Fruit fly (Drosophila melanogaster) whole organism, embryonic: ENCODE measurements around the gene CRIF.

Experiments
- CG10267 ChIP-seq: fragments of 200-800 bp; sonication (Bioruptor generic); optimal IDR thresholded peaks from 2 replicates; lab custom pipeline; 2018; ENCODE audit warnings: missing biosample characterization, mild to moderate bottlenecking, missing genetic modification characterization, moderate library complexity
- CG12071 ChIP-seq: fragments of 200-800 bp; sonication (Bioruptor generic); optimal IDR thresholded peaks from 3 replicates; lab custom pipeline; 2018; ENCODE audit warnings: missing biosample characterization, mild to moderate bottlenecking, missing genetic modification characterization
- CG12104 ChIP-seq: fragments of 200-800 bp; sonication (Bioruptor generic); optimal IDR thresholded peaks from 3 replicates; lab custom pipeline; 2016; ENCODE audit warnings: missing biosample characterization, missing genetic modification characterization
- CG12769 ChIP-seq: fragments of 200-800 bp; sonication (Bioruptor generic); optimal IDR thresholded peaks from 2 replicates; lab custom pipeline; 2019; ENCODE audit warnings: missing biosample characterization, mild to moderate bottlenecking, missing genetic modification characterization, moderate library complexity
- CG12942 ChIP-seq: fragments of 200-800 bp; sonication (Bioruptor generic); optimal IDR thresholded peaks from 3 replicates; lab custom pipeline; 2016; ENCODE audit warnings: missing biosample characterization, missing genetic modification characterization
- CG15073 ChIP-seq: fragments of 200-800 bp; sonication (Bioruptor generic); optimal IDR thresholded peaks from 2 replicates; lab custom pipeline; 2016; ENCODE audit warnings: missing biosample characterization, missing genetic modification characterization
- CG1603 ChIP-seq: fragments of 200-800 bp; sonication (Bioruptor generic); optimal IDR thresholded peaks from 2 replicates; lab custom pipeline; 2019; ENCODE audit warnings: missing biosample characterization, mild to moderate bottlenecking, missing genetic modification characterization, moderate library complexity
- CG17912 ChIP-seq: fragments of 200-800 bp; sonication (Bioruptor generic); optimal IDR thresholded peaks from 2 replicates; lab custom pipeline; 2018; ENCODE audit warnings: missing biosample characterization, mild to moderate bottlenecking, missing genetic modification characterization
- CG2116 ChIP-seq: fragments of 200-800 bp; sonication (Bioruptor generic); optimal IDR thresholded peaks from 3 replicates; lab custom pipeline; 2018; ENCODE audit warnings: missing biosample characterization, mild to moderate bottlenecking, missing genetic modification characterization
- CG2202 ChIP-seq: fragments of 200-800 bp; sonication (Bioruptor generic); optimal IDR thresholded peaks from 2 replicates; lab custom pipeline; 2018; ENCODE audit warnings: missing biosample characterization, mild to moderate bottlenecking, missing genetic modification characterization
- CG2678 ChIP-seq: fragments of 200-800 bp; sonication (Bioruptor generic); optimal IDR thresholded peaks from 3 replicates; lab custom pipeline; 2019; ENCODE audit warnings: missing biosample characterization, mild to moderate bottlenecking, missing genetic modification characterization, moderate library complexity
- CG2889 ChIP-seq: fragments of 200-800 bp; sonication (Bioruptor generic); IDR thresholded peaks from 3 replicates; pipeline ENCODE4 v1.3.6; 2022; ENCODE audit warnings: missing biosample characterization, missing genetic modification characterization
- CG4617 ChIP-seq: fragments of 200-800 bp; sonication (Bioruptor generic); optimal IDR thresholded peaks from 3 replicates; lab custom pipeline; 2016; ENCODE audit warnings: missing biosample characterization, missing genetic modification characterization, borderline replicate concordance
- CG4820 ChIP-seq: fragments of 200-800 bp; sonication (Bioruptor generic); optimal IDR thresholded peaks from 3 replicates; lab custom pipeline; 2016; ENCODE audit warnings: missing biosample characterization, missing genetic modification characterization
- CG7372 ChIP-seq: fragments of 200-800 bp; sonication (Bioruptor generic); IDR thresholded peaks from 2 replicates; pipeline ENCODE4 v1.3.6; 2022; ENCODE audit warnings: missing biosample characterization, missing genetic modification characterization
- CG7745 ChIP-seq: fragments of 200-800 bp; sonication (Bioruptor generic); optimal IDR thresholded peaks from 2 replicates; lab custom pipeline; 2018; ENCODE audit warnings: missing biosample characterization, mild to moderate bottlenecking, missing genetic modification characterization, moderate library complexity
- CG8359 ChIP-seq: fragments of 200-800 bp; sonication (Bioruptor generic); optimal IDR thresholded peaks from 2 replicates; lab custom pipeline; 2017; ENCODE audit warnings: missing biosample characterization, mild to moderate bottlenecking, missing genetic modification characterization, borderline replicate concordance
- CG9437 ChIP-seq: fragments of 200-800 bp; sonication (Bioruptor generic); optimal IDR thresholded peaks from 2 replicates; lab custom pipeline; 2018; ENCODE audit warnings: missing biosample characterization, mild to moderate bottlenecking, missing genetic modification characterization
- CG9797 ChIP-seq: fragments of 200-800 bp; sonication (Bioruptor generic); optimal IDR thresholded peaks from 3 replicates; lab custom pipeline; 2018; ENCODE audit warnings: missing biosample characterization, mild to moderate bottlenecking, missing genetic modification characterization
- CG9932 ChIP-seq: fragments of 200-800 bp; sonication (Bioruptor generic); IDR thresholded peaks from 2 replicates; pipeline ENCODE4 v1.3.6; 2022; ENCODE audit warnings: missing biosample characterization, missing genetic modification characterization
- Camta ChIP-seq: fragments of 200-800 bp; sonication (Bioruptor generic); optimal IDR thresholded peaks from 2 replicates; lab custom pipeline; 2016; ENCODE audit warnings: missing biosample characterization, missing genetic modification characterization
- Dll ChIP-seq: fragments of 200-800 bp; sonication (Bioruptor generic); IDR thresholded peaks from 4 replicates; pipeline ENCODE4 v1.3.6; 2022; ENCODE audit warnings: missing biosample characterization, missing genetic modification characterization; ENCODE audit not compliant: partially characterized antibody
- Dp ChIP-seq: fragments of 200-800 bp; sonication (Bioruptor generic); optimal IDR thresholded peaks from 2 replicates; lab custom pipeline; 2018; ENCODE audit warnings: missing biosample characterization, mild to moderate bottlenecking, missing genetic modification characterization, moderate library complexity
- E2f1 ChIP-seq: fragments of 200-800 bp; sonication (Bioruptor generic); IDR thresholded peaks from 2 replicates; pipeline ENCODE4 v1.3.6; 2022; ENCODE audit warnings: missing biosample characterization, missing genetic modification characterization
- E2f2 ChIP-seq: fragments of 200-800 bp; sonication (Bioruptor generic); IDR thresholded peaks from 2 replicates; pipeline ENCODE4 v1.3.6; 2022; ENCODE audit warnings: missing biosample characterization, missing genetic modification characterization
- Gug ChIP-seq: fragments of 200-800 bp; sonication (Bioruptor generic); IDR thresholded peaks from 4 replicates; pipeline ENCODE4 v1.3.6; 2022; ENCODE audit warnings: missing biosample characterization, missing genetic modification characterization
- Hr3 ChIP-seq: fragments of 200-800 bp; sonication (Bioruptor generic); optimal IDR thresholded peaks from 3 replicates; lab custom pipeline; 2016; ENCODE audit warnings: missing biosample characterization, missing genetic modification characterization
- Hr78 ChIP-seq, 2 experiments: fragments of 200-800 bp in 1 of 2; fragments of >200 bp in 1 of 2; sonication (Bioruptor generic) in 1 of 2; optimal IDR thresholded peaks; 2 replicates each; lab custom pipeline; 2017 to 2019; ENCODE audit warnings: missing biosample characterization in 2 of 2, missing genetic modification characterization in 2 of 2, mild to moderate bottlenecking in 1 of 2, moderate library complexity in 1 of 2
- MESR4 ChIP-seq: fragments of 200-800 bp; sonication (Bioruptor generic); optimal IDR thresholded peaks from 2 replicates; lab custom pipeline; 2018; ENCODE audit warnings: missing biosample characterization, mild to moderate bottlenecking, missing genetic modification characterization, moderate library complexity
- Oaz ChIP-seq: fragments of 200-800 bp; sonication (Bioruptor generic); IDR thresholded peaks from 2 replicates; pipeline ENCODE4 v1.3.6; 2022; ENCODE audit warnings: missing biosample characterization, missing genetic modification characterization
- Tbp ChIP-seq: fragments of >200 bp; optimal IDR thresholded peaks from 2 replicates; lab custom pipeline; 2018; ENCODE audit warnings: missing biosample characterization, missing genetic modification characterization
- ato ChIP-seq: fragments of 200-800 bp; sonication (Bioruptor generic); IDR thresholded peaks from 2 replicates; pipeline ENCODE4 v1.3.6; 2022; ENCODE audit warnings: missing biosample characterization, missing genetic modification characterization; ENCODE audit not compliant: partially characterized antibody
- bsh ChIP-seq, 2 experiments: fragments of 200-800 bp; sonication (Bioruptor generic); optimal IDR thresholded peaks; 2 replicates each; lab custom pipeline; 2017 to 2018; ENCODE audit warnings: mild to moderate bottlenecking in 2 of 2, missing biosample characterization in 2 of 2, missing genetic modification characterization in 2 of 2, moderate library complexity in 1 of 2
- corto ChIP-seq: fragments of 200-800 bp; sonication (Bioruptor generic); optimal IDR thresholded peaks from 2 replicates; lab custom pipeline; 2016; ENCODE audit warnings: missing biosample characterization, mild to moderate bottlenecking, missing genetic modification characterization, moderate library complexity
- crol ChIP-seq: fragments of 200-800 bp; sonication (Bioruptor generic); IDR thresholded peaks from 2 replicates; pipeline ENCODE4 v1.3.6; 2022; ENCODE audit warnings: missing biosample characterization, missing genetic modification characterization
- da ChIP-seq: fragments of 200-800 bp; sonication (Bioruptor generic); optimal IDR thresholded peaks from 2 replicates; lab custom pipeline; 2016; ENCODE audit warnings: missing biosample characterization, missing genetic modification characterization
- danr ChIP-seq: fragments of 200-800 bp; sonication (Bioruptor generic); IDR thresholded peaks from 2 replicates; pipeline ENCODE4 v1.3.6; 2022; ENCODE audit warnings: missing biosample characterization, missing genetic modification characterization
- dpn ChIP-seq, 2 experiments: fragments of 200-800 bp; sonication (Bioruptor generic); optimal IDR thresholded peaks; 3 replicates each; lab custom pipeline; 2016; ENCODE audit warnings: missing biosample characterization in 2 of 2, missing genetic modification characterization in 2 of 2
- gfzf ChIP-seq: fragments of 200-800 bp; sonication (Bioruptor generic); optimal IDR thresholded peaks from 2 replicates; lab custom pipeline; 2016; ENCODE audit warnings: missing biosample characterization, mild to moderate bottlenecking, missing genetic modification characterization, moderate library complexity
- grau ChIP-seq: fragments of 200-800 bp; optimal IDR thresholded peaks from 3 replicates; lab custom pipeline; 2019; ENCODE audit warnings: missing biosample characterization, mild to moderate bottlenecking, missing genetic modification characterization, moderate library complexity
- insv ChIP-seq, 2 experiments: fragments of 200-800 bp; sonication (Bioruptor generic); optimal IDR thresholded peaks; 3 replicates each; lab custom pipeline; 2016 to 2018; ENCODE audit warnings: missing biosample characterization in 2 of 2, missing genetic modification characterization in 2 of 2
- nerfin-1 ChIP-seq: fragments of 200-800 bp; sonication (Bioruptor generic); optimal IDR thresholded peaks from 3 replicates; lab custom pipeline; 2019; ENCODE audit warnings: missing biosample characterization, mild to moderate bottlenecking, missing genetic modification characterization, moderate library complexity
- prd ChIP-seq, 3 experiments: fragments of >200 bp in 2 of 3; fragments of 200-800 bp in 1 of 3; sonication (Bioruptor generic) in 1 of 3; optimal IDR thresholded peaks in 2 of 3; IDR thresholded peaks in 1 of 3; 2 replicates in 2 of 3; 3 replicates in 1 of 3; pipeline versions ENCODE4 v1.3.6 to Lab custom; 2017 to 2022; ENCODE audit warnings: missing biosample characterization in 1 of 3, missing genetic modification characterization in 1 of 3
- rib ChIP-seq: fragments of 200-800 bp; sonication (Bioruptor generic); IDR thresholded peaks from 2 replicates; pipeline ENCODE4 v1.3.6; 2022; ENCODE audit warnings: missing biosample characterization, missing genetic modification characterization
- sens ChIP-seq: fragments of 200-800 bp; sonication (Bioruptor generic); peaks from one replicate; lab custom pipeline; 2016; ENCODE audit warnings: missing biosample characterization, missing genetic modification characterization
- shn ChIP-seq: fragments of 200-800 bp; sonication (Bioruptor generic); optimal IDR thresholded peaks from 3 replicates; lab custom pipeline; 2016; ENCODE audit warnings: missing biosample characterization, missing genetic modification characterization
- sqz ChIP-seq: fragments of 200-800 bp; sonication (Bioruptor generic); optimal IDR thresholded peaks from 3 replicates; lab custom pipeline; 2018; ENCODE audit warnings: missing biosample characterization, mild to moderate bottlenecking, missing genetic modification characterization
- ssp ChIP-seq: fragments of 200-800 bp; sonication (Bioruptor generic); IDR thresholded peaks from 2 replicates; pipeline ENCODE4 v1.3.6; 2022; ENCODE audit warnings: missing biosample characterization, missing genetic modification characterization
- sug ChIP-seq: fragments of 200-800 bp; optimal IDR thresholded peaks from 2 replicates; lab custom pipeline; 2019; ENCODE audit warnings: missing biosample characterization, mild to moderate bottlenecking, missing genetic modification characterization, moderate library complexity

The CRIF gene

DNA sequence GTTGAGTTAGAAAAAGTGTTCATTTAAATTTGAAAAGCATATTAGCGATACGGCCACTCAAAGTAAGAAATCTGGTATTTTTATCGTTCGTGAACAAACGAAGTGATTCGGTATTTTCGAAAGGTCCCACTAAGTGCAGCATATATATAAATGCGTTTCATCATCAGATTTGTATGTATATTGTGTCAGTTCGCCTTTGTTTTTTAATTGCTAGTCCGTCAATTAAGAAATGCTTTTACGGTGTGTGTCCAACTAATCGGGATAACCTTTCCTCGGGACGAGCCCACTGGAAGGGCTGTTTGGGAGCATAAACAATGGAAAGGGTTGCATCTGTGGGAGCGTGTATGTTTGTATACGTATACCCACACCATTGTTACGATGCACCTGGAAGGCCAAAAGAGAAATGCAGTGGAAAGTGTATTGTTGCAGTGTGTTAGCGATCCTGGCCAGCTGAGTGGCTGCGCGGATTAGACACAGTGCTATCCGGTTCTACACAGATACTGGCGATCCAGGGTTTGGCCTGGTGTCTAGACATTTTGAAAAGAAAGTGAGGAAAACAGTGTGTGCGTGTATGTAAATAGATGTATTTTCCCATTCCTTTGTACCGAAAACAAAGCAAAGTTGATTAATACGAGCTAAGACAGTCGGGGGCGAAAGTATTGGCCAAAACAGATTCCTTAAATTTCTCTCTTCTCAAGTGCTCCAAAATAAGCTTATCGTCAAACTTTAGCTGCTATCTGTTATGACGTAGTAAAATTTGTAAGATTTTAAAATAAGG is 45.5 kb downstream of the CRIF start, which contains the start of gene CG7611 (continued):
- no peak for TF ChIP-seq CG4820 (GFP tag; lab: Kevin White, UChicago)
- no peak for TF ChIP-seq CG8359 (GFP tag; lab: Kevin White, UChicago)
- no peak for TF ChIP-seq bsh (GFP tag; optimal IDR thresholded peaks at IDR 0.05; lab: Kevin White, UChicago)
- TF ChIP-seq Gug (GFP tag; lab: Robert Waterston, UW) = no peak
- no peak for TF ChIP-seq CG2678 (tag; lab: Kevin White, UChicago)
- TF ChIP-seq sens (GFP tag; lab: Kevin White, UChicago) = peak; percentile 59
- no peak for TF ChIP-seq corto
- TF ChIP-seq Tbp (GFP tag; lab: Kevin White, UChicago) = no peak
- peak; percentile 97 for TF ChIP-seq MESR4 (GFP tag; lab: Kevin White, UChicago)
- peak; percentile 87 for TF ChIP-seq CG9797 (GFP tag; lab: Kevin White, UChicago)
- no peak for TF ChIP-seq CG2202
- no peak for TF ChIP-seq sqz (GFP tag; lab: Kevin White, UChicago)
- 0 out of 4 replicates have a peak, but pooled peaks have one; percentile 44 for TF ChIP-seq Dll (GFP tag; lab: Robert Waterston, UW)
- no peak for TF ChIP-seq sug (tag; lab: Kevin White, UChicago)
- TF ChIP-seq CG2889 (GFP tag; lab: Robert Waterston, UW) = no peak
- no peak for TF ChIP-seq CG7372 (GFP tag; lab: Robert Waterston, UW)
- peak; percentile 29 for TF ChIP-seq CG1603
- no peak for TF ChIP-seq danr
- TF ChIP-seq crol (GFP tag; lab: Robert Waterston, UW) = no peak
- TF ChIP-seq Dp (GFP tag; lab: Kevin White, UChicago) = peak; percentile 50
- peak in 1 of 2 experiments; percentile 20 for TF ChIP-seq Hr78 (GFP tag; optimal IDR thresholded peaks at IDR 0.05; lab: Kevin White, UChicago)
- no peak for TF ChIP-seq E2f1 (GFP tag; lab: Robert Waterston, UW)
- no peak for TF ChIP-seq shn (GFP tag; lab: Kevin White, UChicago)
- no peak for TF ChIP-seq Hr3 (GFP tag; lab: Kevin White, UChicago)
- TF ChIP-seq rib (GFP tag; lab: Robert Waterston, UW) = no peak
- TF ChIP-seq CG15073 (GFP tag; lab: Kevin White, UChicago) = peak; percentile 61
- TF ChIP-seq grau (tag; lab: Kevin White, UChicago) = no peak
- TF ChIP-seq CG9437 (GFP tag; lab: Kevin White, UChicago) = no peak
- TF ChIP-seq Camta (GFP tag; lab: Kevin White, UChicago) = no peak
- no peak for TF ChIP-seq CG7745 (tag; lab: Kevin White, UChicago)
- TF ChIP-seq prd (optimal IDR thresholded peaks at IDR 0.05; lab: Kevin White, UChicago) = no peak
- no peak for TF ChIP-seq prd (GFP tag; IDR thresholded peaks at IDR 0.05; lab: Robert Waterston, UW)
- TF ChIP-seq ssp (GFP tag; lab: Robert Waterston, UW) = peak; percentile 46; the same call in 1 of the 2 replicates
- no peak for TF ChIP-seq CG9932
- TF ChIP-seq da (GFP tag; lab: Kevin White, UChicago) = no peak
- no peak for TF ChIP-seq CG12942 (GFP tag; lab: Kevin White, UChicago)
- peak in 1 of 2 experiments; percentile 6 for TF ChIP-seq insv (GFP tag; optimal IDR thresholded peaks at IDR 0.05; lab: Kevin White, UChicago)
- TF ChIP-seq Oaz (GFP tag; lab: Robert Waterston, UW) = no peak
- TF ChIP-seq CG4617 (GFP tag; lab: Kevin White, UChicago) = peak; percentile 79
- no peak for TF ChIP-seq CG17912 (GFP tag; lab: Kevin White, UChicago)
- no peak for TF ChIP-seq CG12071 (GFP tag; lab: Kevin White, UChicago)
- TF ChIP-seq E2f2 (GFP tag; lab: Robert Waterston, UW) = peak; percentile 57
- TF ChIP-seq nerfin-1 (tag; lab: Kevin White, UChicago) = no peak
- no peak for TF ChIP-seq ato (GFP tag; lab: Robert Waterston, UW)
- no peak for TF ChIP-seq dpn (GFP tag; optimal IDR thresholded peaks at IDR 0.05; lab: Kevin White, UChicago)
- peak; percentile 78 for TF ChIP-seq gfzf (GFP tag; lab: Kevin White, UChicago)
- TF ChIP-seq CG2116 (GFP tag; lab: Kevin White, UChicago) = peak; percentile 2
- no peak for TF ChIP-seq CG12769 (tag; lab: Kevin White, UChicago)
- no peak for TF ChIP-seq CG12104 (GFP tag; lab: Kevin White, UChicago)
- TF ChIP-seq CG10267 (tag; lab: Kevin White, UChicago) = peak; percentile 48
